Worm (Caenorhabditis elegans) whole organism, L4 larva: ENCODE measurements around the gene Y71H2AL.2.
"Not testable (repeated sequence)": the region's sequence is repeated elsewhere in the genome, so short reads cannot be mapped to it uniquely, and the experiment has no call there.

Experiments
- F26F4.8 ChIP-seq: fragments of 200-800 bp; sonication (Bioruptor generic); conservative IDR thresholded peaks from 2 replicates; pipeline ENCODE4 v1.3.6; 2022; ENCODE audit warnings: missing genetic modification characterization, missing compliant biosample characterization
- F44E2.7 ChIP-seq: fragments of 200-800 bp; sonication (Bioruptor generic); IDR thresholded peaks from 2 replicates; pipeline ENCODE4 v2.1.2; 2022; ENCODE audit warnings: missing genetic modification characterization, missing compliant biosample characterization
- Y105C5A.15 ChIP-seq: fragments of 200-800 bp; sonication (Bioruptor generic); IDR thresholded peaks from 2 replicates; pipeline ENCODE4 v1.3.6; 2022; ENCODE audit warnings: missing genetic modification characterization, missing compliant biosample characterization
- Y48G9A.11 ChIP-seq: fragments of 200-800 bp; sonication (Bioruptor generic); IDR thresholded peaks from 2 replicates; pipeline ENCODE4 v1.3.6; 2022; ENCODE audit warnings: missing genetic modification reagents, missing genetic modification characterization, missing compliant biosample characterization
- Y5F2A.4 ChIP-seq: fragments of 200-800 bp; sonication (Bioruptor generic); optimal IDR thresholded peaks from 2 replicates; lab custom pipeline; 2018; ENCODE audit warnings: mild to moderate bottlenecking, missing genetic modification characterization, missing compliant biosample characterization
- ZK337.2 ChIP-seq: fragments of 200-800 bp; sonication (Bioruptor generic); IDR thresholded peaks from 2 replicates; pipeline ENCODE4 v1.3.6; 2022; ENCODE audit warnings: missing genetic modification reagents, missing genetic modification characterization, missing compliant biosample characterization
- aly-2 ChIP-seq: sonication (generic microtip); optimal IDR thresholded peaks from 2 replicates; lab custom pipeline; 2018; ENCODE audit warnings: missing biosample characterization, missing genetic modification characterization
- ama-1 ChIP-seq: fragments of 150-350 bp; optimal IDR thresholded peaks from 2 replicates; lab custom pipeline; 2014; ENCODE audit warnings: inconsistent platforms, mixed read lengths
- attf-4 ChIP-seq: sonication (generic microtip); optimal IDR thresholded peaks from 3 replicates; lab custom pipeline; 2017; ENCODE audit warnings: missing biosample characterization, missing genetic modification characterization
- ceh-82 ChIP-seq: sonication (generic microtip); optimal IDR thresholded peaks from 2 replicates; lab custom pipeline; 2017; ENCODE audit warnings: missing biosample characterization, missing genetic modification characterization
- ces-1 ChIP-seq: fragments of 150-350 bp; sonication (generic microtip); optimal IDR thresholded peaks from 4 replicates; lab custom pipeline; 2014; ENCODE audit warnings: missing biosample characterization, missing genetic modification reagents, missing genetic modification characterization
- cey-2 ChIP-seq: sonication (generic microtip); optimal IDR thresholded peaks from 3 replicates; lab custom pipeline; 2017; ENCODE audit warnings: missing genetic modification characterization, mild to moderate bottlenecking, missing compliant biosample characterization, antibody characterized with exemption, borderline replicate concordance; ENCODE audit not compliant: insufficient read depth
- ctbp-1 ChIP-seq: fragments of 200-800 bp; sonication (Bioruptor generic); IDR thresholded peaks from 2 replicates; pipeline ENCODE4 v1.3.6; 2022; ENCODE audit warnings: missing genetic modification reagents, missing genetic modification characterization, missing compliant biosample characterization
- daf-16 ChIP-seq, 3 experiments: sonication (generic microtip); optimal IDR thresholded peaks; 2 replicates each; lab custom pipeline; 2016 to 2017; ENCODE audit warnings: missing genetic modification characterization in 3 of 3, missing genetic modification reagents in 3 of 3, mild to moderate bottlenecking in 2 of 3, missing compliant biosample characterization in 2 of 3, missing biosample characterization in 1 of 3, moderate library complexity in 1 of 3
- daf-8 ChIP-seq: fragments of 200-800 bp; sonication (Bioruptor generic); IDR thresholded peaks from 2 replicates; pipeline ENCODE4 v1.3.6; 2022; ENCODE audit warnings: missing genetic modification characterization, missing compliant biosample characterization
- dmd-8 ChIP-seq: fragments of 200-800 bp; sonication (Bioruptor generic); IDR thresholded peaks from 2 replicates; pipeline ENCODE4 v1.3.6; 2022; ENCODE audit warnings: missing genetic modification characterization, missing compliant biosample characterization
- duxl-1 ChIP-seq: sonication (generic microtip); optimal IDR thresholded peaks from 2 replicates; lab custom pipeline; 2016; ENCODE audit warnings: mild to moderate bottlenecking, missing genetic modification characterization, moderate library complexity, missing compliant biosample characterization; ENCODE audit not compliant: poor library complexity
- fkh-10 ChIP-seq: fragments of 150-350 bp; optimal IDR thresholded peaks from 2 replicates; lab custom pipeline; 2014; ENCODE audit warnings: missing biosample characterization, missing genetic modification reagents, missing genetic modification characterization
- hlh-30 ChIP-seq: sonication (generic microtip); optimal IDR thresholded peaks from 2 replicates; lab custom pipeline; 2017; ENCODE audit warnings: antibody characterized with exemption, mild to moderate bottlenecking, missing genetic modification characterization, missing compliant biosample characterization; ENCODE audit not compliant: insufficient read depth
- jun-1 ChIP-seq: fragments of 150-350 bp; optimal IDR thresholded peaks from 2 replicates; lab custom pipeline; 2014; ENCODE audit warnings: missing biosample characterization, missing genetic modification reagents, missing genetic modification characterization
- lim-7 ChIP-seq: fragments of 200-800 bp; sonication (Bioruptor generic); IDR thresholded peaks from 2 replicates; pipeline ENCODE4 v1.3.6; 2022; ENCODE audit warnings: missing genetic modification characterization, missing compliant biosample characterization
- lin-13 ChIP-seq: fragments of 150-350 bp; optimal IDR thresholded peaks from 2 replicates; lab custom pipeline; 2014; ENCODE audit warnings: missing biosample characterization, missing genetic modification reagents, missing genetic modification characterization
- lin-38 ChIP-seq: fragments of 200-800 bp; sonication (Bioruptor generic); IDR thresholded peaks from 2 replicates; pipeline ENCODE4 v1.3.6; 2022; ENCODE audit warnings: missing genetic modification reagents, missing genetic modification characterization, missing compliant biosample characterization
- lir-3 ChIP-seq: sonication (generic microtip); optimal IDR thresholded peaks from 2 replicates; lab custom pipeline; 2016; ENCODE audit warnings: mild to moderate bottlenecking, missing genetic modification characterization, missing compliant biosample characterization
- madf-5 ChIP-seq, 2 experiments: fragments of 200-800 bp; sonication (Bioruptor generic); IDR thresholded peaks; 2 replicates each; pipeline ENCODE4 v1.3.6; 2022; ENCODE audit warnings: missing compliant biosample characterization in 2 of 2, missing genetic modification characterization in 2 of 2
- mep-1 ChIP-seq: fragments of 150-350 bp; sonication (generic microtip); optimal IDR thresholded peaks from 3 replicates; lab custom pipeline; 2014; ENCODE audit warnings: missing biosample characterization, missing genetic modification characterization
- mxl-2 ChIP-seq: fragments of 200-800 bp; sonication (Bioruptor generic); conservative IDR thresholded peaks from 2 replicates; pipeline ENCODE4 v1.3.6; 2022; ENCODE audit warnings: missing genetic modification reagents, missing genetic modification characterization, missing compliant biosample characterization
- mxl-3 ChIP-seq: fragments of 200-800 bp; sonication (Bioruptor generic); optimal IDR thresholded peaks from 2 replicates; lab custom pipeline; 2018; ENCODE audit warnings: mild to moderate bottlenecking, missing genetic modification characterization, missing compliant biosample characterization
- nhr-102 ChIP-seq: sonication (generic microtip); optimal IDR thresholded peaks from 2 replicates; lab custom pipeline; 2016; ENCODE audit warnings: mild to moderate bottlenecking, missing genetic modification characterization, moderate library complexity, missing compliant biosample characterization
- nhr-111 ChIP-seq: fragments of 200-800 bp; sonication (Bioruptor generic); optimal IDR thresholded peaks from 2 replicates; lab custom pipeline; 2018; ENCODE audit warnings: mild to moderate bottlenecking, missing genetic modification characterization, missing compliant biosample characterization
- nhr-76 ChIP-seq: fragments of 150-350 bp; optimal IDR thresholded peaks from 2 replicates; lab custom pipeline; 2014; ENCODE audit warnings: missing biosample characterization, missing genetic modification characterization
- pha-4 ChIP-seq, 2 experiments: fragments of 150-350 bp in 1 of 2; fragments of 200-800 bp in 1 of 2; sonication (Bioruptor generic) in 1 of 2; IDR thresholded peaks in 1 of 2; optimal IDR thresholded peaks in 1 of 2; 2 replicates each; pipeline versions ENCODE4 v1.3.6 to Lab custom; 2014 to 2022; ENCODE audit warnings: missing genetic modification characterization in 2 of 2, missing genetic modification reagents in 2 of 2, missing biosample characterization in 1 of 2, missing compliant biosample characterization in 1 of 2
- php-3 ChIP-seq: fragments of 200-800 bp; sonication (Bioruptor generic); IDR thresholded peaks from 2 replicates; pipeline ENCODE4 v1.3.6; 2022; ENCODE audit warnings: missing genetic modification reagents, missing genetic modification characterization, missing compliant biosample characterization
- sdz-12 ChIP-seq: fragments of 200-800 bp; sonication (Bioruptor generic); optimal IDR thresholded peaks from 2 replicates; lab custom pipeline; 2018; ENCODE audit warnings: mild to moderate bottlenecking, missing genetic modification characterization, missing compliant biosample characterization
- snpc-1.2 ChIP-seq: fragments of 200-800 bp; sonication (Bioruptor generic); IDR thresholded peaks from 2 replicates; pipeline ENCODE4 v1.3.6; 2022; ENCODE audit warnings: missing genetic modification reagents, missing genetic modification characterization, missing compliant biosample characterization
- spr-3 ChIP-seq: fragments of 200-800 bp; sonication (Bioruptor generic); optimal IDR thresholded peaks from 2 replicates; lab custom pipeline; 2018; ENCODE audit warnings: mild to moderate bottlenecking, missing genetic modification characterization, missing compliant biosample characterization
- unc-62 ChIP-seq, 3 experiments: fragments of 150-350 bp in 1 of 3; sonication (generic microtip); optimal IDR thresholded peaks in 2 of 3; peaks in 1 of 3; 1 replicate in 1 of 3; 2 replicates in 2 of 3; lab custom pipeline; 2014 to 2017; ENCODE audit warnings: missing biosample characterization in 3 of 3, missing genetic modification characterization in 3 of 3, missing genetic modification reagents in 3 of 3, missing genotype in 1 of 3
- vab-7 ChIP-seq: fragments of 200-800 bp; sonication (Bioruptor generic); IDR thresholded peaks from 2 replicates; pipeline ENCODE4 v1.3.6; 2022; ENCODE audit warnings: missing genetic modification reagents, missing genetic modification characterization, missing compliant biosample characterization
- zfp-2 ChIP-seq: sonication (generic microtip); optimal IDR thresholded peaks from 2 replicates; lab custom pipeline; 2016; ENCODE audit warnings: mild to moderate bottlenecking, missing genetic modification characterization, missing compliant biosample characterization

The Y71H2AL.2 gene

DNA sequence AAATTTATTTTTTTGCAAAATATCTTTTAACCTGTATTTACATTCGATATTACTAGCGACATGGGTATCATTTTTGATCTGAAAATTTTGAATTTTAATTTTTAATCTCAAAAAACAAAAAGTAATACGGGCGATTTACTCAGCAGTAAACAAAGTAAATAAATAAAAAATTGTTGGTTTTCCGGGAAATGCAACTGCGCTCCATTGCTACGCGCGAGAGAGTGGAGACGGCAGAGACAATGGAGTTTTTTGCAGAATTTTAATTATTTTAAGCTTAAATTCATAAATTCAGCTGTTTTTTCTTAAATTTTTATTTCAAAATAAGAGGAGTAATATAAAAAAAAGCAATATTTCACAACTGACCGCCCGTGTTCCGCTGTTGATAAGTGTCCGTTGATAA, 12.6 kb downstream of the Y71H2AL.2 start, which contains the start of gene slc-30A9 (continued):
- TF ChIP-seq ZK337.2 (GFP tag; lab: Robert Waterston, UW) (no peak), nhr-102 (no peak), nhr-76 (tag; lab: Kevin White, UChicago) (no peak), ama-1 (lab: Kevin White, UChicago) (no peak), ctbp-1 (GFP tag; lab: Robert Waterston, UW) (no peak), lim-7 (GFP tag; lab: Robert Waterston, UW) (no peak), lin-13 (GFP tag; lab: Kevin White, UChicago) (no peak), pha-4 (GFP tag; IDR thresholded peaks at IDR 0.05; lab: Robert Waterston, UW) (no peak), pha-4 (tag; optimal IDR thresholded peaks at IDR 0.05; lab: Kevin White, UChicago) (peak; percentile 41), fkh-10 (GFP tag; lab: Kevin White, UChicago) (no peak)
- TF ChIP-seq, all 104 proteins: peak for 8

DNA sequence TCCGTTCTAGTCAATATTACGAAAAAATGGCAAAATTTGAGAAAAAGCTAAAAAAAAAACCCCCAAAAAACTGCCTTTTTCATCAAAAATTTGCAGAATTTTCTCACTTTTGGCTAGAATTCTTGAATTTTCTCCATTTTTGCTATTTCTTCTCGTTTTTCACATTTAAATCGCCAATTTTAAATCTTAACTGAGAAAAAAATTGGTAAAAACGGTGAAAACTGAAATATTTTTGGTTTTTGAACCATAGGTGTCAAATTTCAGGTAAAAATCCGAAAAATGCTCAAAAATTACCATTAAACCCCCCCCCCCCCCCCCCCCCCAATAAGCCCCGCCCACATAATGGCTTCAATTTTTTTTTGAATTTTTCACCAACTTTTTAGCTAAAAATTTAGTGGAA, 13.2 kb downstream of the Y71H2AL.2 start, which contains the start of gene cox-6B:
Gene cox-6B (plus strand): TSS at position 301 of the 400 bp plus-strand sequence.
- not testable (repeated sequence) for TF ChIP-seq hlh-30; ces-1 (GFP tag; lab: Kevin White, UChicago); mxl-3 (GFP tag; lab: Kevin White, UChicago)

DNA sequence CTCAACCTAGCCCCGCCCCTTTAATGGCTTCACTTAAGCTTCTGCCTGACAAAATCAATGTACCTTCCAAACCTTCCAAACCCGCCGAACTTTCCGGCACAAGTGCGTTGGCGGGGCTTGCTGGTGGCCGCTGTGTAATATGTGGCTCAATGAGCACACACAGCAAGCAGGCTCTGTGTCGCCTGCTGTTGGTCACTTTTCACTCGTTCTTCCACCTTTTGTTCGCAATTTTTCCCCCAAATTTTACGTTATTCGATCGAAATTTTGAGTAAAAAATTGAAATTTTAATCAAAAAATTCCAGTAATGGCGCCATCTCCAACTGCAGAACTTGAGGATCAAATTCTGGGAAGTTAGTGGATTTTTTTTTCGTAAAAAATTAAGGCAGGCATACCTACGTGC, 14.5 kb downstream of the Y71H2AL.2 start, which contains the start of gene set-27:
Gene set-27 (plus strand): TSS at position 301 of the 400 bp plus-strand sequence.
- TF ChIP-seq ceh-82 (tag; lab: Kevin White, UChicago) (no peak), Y105C5A.15 (GFP tag; lab: Robert Waterston, UW) (no peak), Y5F2A.4 (no peak), sdz-12 (GFP tag; lab: Kevin White, UChicago) (no peak), cey-2 (tag; lab: Kevin White, UChicago) (no peak)

DNA sequence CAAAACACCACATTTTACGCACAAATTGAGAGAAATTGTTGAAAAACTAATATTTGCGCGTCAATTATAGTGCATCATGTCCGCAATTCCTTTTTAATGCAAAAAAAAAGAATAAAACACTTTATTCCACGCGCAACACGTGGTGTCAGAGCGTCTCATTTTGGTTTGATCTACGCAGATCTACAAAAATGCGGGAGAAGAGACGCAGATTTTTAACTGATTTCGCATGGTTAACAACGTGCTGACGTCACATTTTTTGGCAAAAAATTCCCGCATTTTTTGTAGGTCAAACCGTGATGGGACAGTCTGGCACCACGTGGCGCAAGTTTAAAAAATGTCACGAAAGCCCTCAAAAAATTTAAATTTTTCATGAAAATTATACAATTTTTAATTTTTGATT, 24.0 kb downstream of the Y71H2AL.2 start:
- TF ChIP-seq lin-38 (GFP tag; lab: Robert Waterston, UW) (no peak), unc-62 (GFP tag; optimal IDR thresholded peaks at IDR 0.05 in 1 of 2; lab: Kevin White, UChicago) (peak in 1 of 2 experiments; percentile 66), unc-62 (tag; optimal IDR thresholded peaks at IDR 0.05; lab: Kevin White, UChicago) (no peak), nhr-102 (no peak), madf-5 (GFP tag; IDR thresholded peaks at IDR 0.05; lab: Robert Waterston, UW) (no peak)

DNA sequence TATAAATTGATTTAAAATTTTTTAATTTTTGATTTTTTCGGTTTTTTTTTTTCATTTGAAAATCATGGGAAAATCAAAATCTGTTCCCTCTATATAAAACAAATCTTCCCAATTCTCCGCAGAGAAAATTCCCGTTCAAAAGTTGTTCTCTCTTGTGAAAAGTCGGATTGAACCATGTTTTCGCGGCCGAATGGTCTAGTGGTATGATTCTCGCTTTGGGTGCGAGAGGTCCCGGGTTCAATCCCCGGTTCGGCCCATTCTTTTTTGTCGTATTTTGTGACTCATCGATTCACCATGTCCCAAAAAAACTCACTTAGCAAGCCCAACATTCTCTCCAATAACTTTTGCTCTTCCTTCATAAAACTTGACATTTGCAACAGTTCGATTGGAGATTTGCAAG, 25.4 kb downstream of the Y71H2AL.2 start:
- TF ChIP-seq Y48G9A.11 (GFP tag; lab: Robert Waterston, UW) (peak; percentile 31; the same call in 1 of the 2 replicates), ceh-82 (tag; lab: Kevin White, UChicago) (no peak), mep-1 (tag; lab: Kevin White, UChicago) (no peak), cey-2 (tag; lab: Kevin White, UChicago) (no peak), F26F4.8 (GFP tag; lab: Robert Waterston, UW) (0 out of 2 replicates have a peak, but pooled peaks have one; percentile 50), Y105C5A.15 (GFP tag; lab: Robert Waterston, UW) (no peak), zfp-2 (tag; lab: Kevin White, UChicago) (no peak), duxl-1 (tag; lab: Kevin White, UChicago) (peak; percentile 8), lim-7 (GFP tag; lab: Robert Waterston, UW) (peak; percentile 76), nhr-111 (GFP tag; lab: Kevin White, UChicago) (no peak), vab-7 (GFP tag; lab: Robert Waterston, UW) (peak; percentile 52; the same call in 1 of the 2 replicates), daf-16 (GFP tag; optimal IDR thresholded peaks at IDR 0.05; lab: Kevin White, UChicago) (no peak), daf-16 (tag; optimal IDR thresholded peaks at IDR 0.05; lab: Kevin White, UChicago) (no peak), pha-4 (GFP tag; IDR thresholded peaks at IDR 0.05; lab: Robert Waterston, UW) (peak; percentile 49; the same call in 1 of the 2 replicates), pha-4 (tag; optimal IDR thresholded peaks at IDR 0.05; lab: Kevin White, UChicago) (no peak), mxl-2 (GFP tag; lab: Robert Waterston, UW) (no peak), jun-1 (tag; lab: Kevin White, UChicago) (no peak), snpc-1.2 (GFP tag; lab: Robert Waterston, UW) (peak; percentile 51; the same call in 1 of the 2 replicates), F44E2.7 (GFP tag; lab: Robert Waterston, UW) (0 out of 2 replicates have a peak, but pooled peaks have one; percentile 12), lir-3 (tag; lab: Kevin White, UChicago) (no peak), php-3 (no peak), aly-2 (tag; lab: Kevin White, UChicago) (no peak), lin-38 (GFP tag; lab: Robert Waterston, UW) (peak; percentile 59), dmd-8 (GFP tag; lab: Robert Waterston, UW) (0 out of 2 replicates have a peak, but pooled peaks have one; percentile 61), daf-8 (no peak), spr-3 (GFP tag; lab: Kevin White, UChicago) (no peak), attf-4 (tag; lab: Kevin White, UChicago) (no peak)
